Worm (Caenorhabditis elegans): ENCODE results near the gene ifp-1.
A peak's percentile ranks its signal among the peaks of the same experiment; 100 is the strongest.

The ifp-1 gene

ce11 chrX:9674799-9675198 is 5.2 kb downstream of the ifp-1 start, which contains the start of gene C43C3.4:
Gene C43C3.4 (minus strand): TSS chrX:9674899.
- TF ChIP-seq scrt-1 (GFP tag; IDR thresholded peaks at IDR 0.05) (no peak), tra-4 (tag; optimal IDR thresholded peaks at IDR 0.05) (no peak), hmg-4 (GFP tag; optimal IDR thresholded peaks at IDR 0.05) (no peak), tbx-37 (GFP tag; conservative IDR thresholded peaks at IDR 0.05) (no peak), B0310.2 (tag; optimal IDR thresholded peaks at IDR 0.05) (no peak), F13C5.2 (tag; optimal IDR thresholded peaks at IDR 0.05) (no peak), sea-1 (GFP tag; conservative IDR thresholded peaks at IDR 0.05) (no peak), ama-1 (optimal IDR thresholded peaks at IDR 0.05) (no peak), tbx-11 (GFP tag; IDR thresholded peaks at IDR 0.05) (no peak), pes-1 (GFP tag; IDR thresholded peaks at IDR 0.05) (no peak), flt-1 (GFP tag; IDR thresholded peaks at IDR 0.05) (no peak), hmbx-1 (tag; optimal IDR thresholded peaks at IDR 0.05) (no peak), aly-1 (tag; optimal IDR thresholded peaks at IDR 0.05) (no peak), ets-7 (tag; optimal IDR thresholded peaks at IDR 0.05) (no peak), ceh-36 (tag; optimal IDR thresholded peaks at IDR 0.05) (no peak), ceh-13 (GFP tag; optimal IDR thresholded peaks at IDR 0.05) (no peak), hnd-1 (tag; optimal IDR thresholded peaks at IDR 0.05) (no peak)

ce11 chrX:9673228-9673627 is 6.7 kb downstream of the ifp-1 start:
- TF ChIP-seq flt-1 (GFP tag; IDR thresholded peaks at IDR 0.05) (no peak), hmg-4 (GFP tag; optimal IDR thresholded peaks at IDR 0.05) (no peak), tbx-37 (GFP tag; conservative IDR thresholded peaks at IDR 0.05) (no peak), tbx-11 (GFP tag; IDR thresholded peaks at IDR 0.05) (no peak), ama-1 (optimal IDR thresholded peaks at IDR 0.05) (no peak), F13C5.2 (tag; optimal IDR thresholded peaks at IDR 0.05) (no peak), ceh-36 (tag; optimal IDR thresholded peaks at IDR 0.05) (no peak), hnd-1 (tag; optimal IDR thresholded peaks at IDR 0.05) (no peak), hmbx-1 (tag; optimal IDR thresholded peaks at IDR 0.05) (no peak), sea-1 (GFP tag; conservative IDR thresholded peaks at IDR 0.05) (no peak), pes-1 (GFP tag; IDR thresholded peaks at IDR 0.05) (no peak), ets-7 (tag; optimal IDR thresholded peaks at IDR 0.05) (no peak), aly-1 (tag; optimal IDR thresholded peaks at IDR 0.05) (no peak), scrt-1 (GFP tag; IDR thresholded peaks at IDR 0.05) (no peak)

ce11 chrX:9668554-9668953 is 11.4 kb downstream of the ifp-1 start, which contains the start of gene T14B1.1:
Gene T14B1.1 (minus strand): TSS chrX:9668723.
- TF ChIP-seq F13C5.2 (tag; optimal IDR thresholded peaks at IDR 0.05), result peak; percentile 1
- TF ChIP-seq ceh-13 (GFP tag; optimal IDR thresholded peaks at IDR 0.05), result no peak

- no peak for TF ChIP-seq hmg-4 (GFP tag; optimal IDR thresholded peaks at IDR 0.05)
- TF ChIP-seq hnd-1 (tag; optimal IDR thresholded peaks at IDR 0.05), result no peak
- no peak for TF ChIP-seq ceh-13 (GFP tag; optimal IDR thresholded peaks at IDR 0.05)
- TF ChIP-seq aly-1 (tag; optimal IDR thresholded peaks at IDR 0.05), result no peak
- no peak for TF ChIP-seq sea-1 (GFP tag; conservative IDR thresholded peaks at IDR 0.05)
- TF ChIP-seq tbx-37 (GFP tag; conservative IDR thresholded peaks at IDR 0.05), result no peak
- TF ChIP-seq scrt-1 (GFP tag; IDR thresholded peaks at IDR 0.05), result no peak
- TF ChIP-seq ama-1 (optimal IDR thresholded peaks at IDR 0.05), result no peak
- no peak for TF ChIP-seq tbx-11 (GFP tag; IDR thresholded peaks at IDR 0.05)
- no peak for TF ChIP-seq hmbx-1 (tag; optimal IDR thresholded peaks at IDR 0.05)
These were observed 12.6 kb downstream of the ifp-1 start for ce11 chrX:9667391-9667790.

- TF ChIP-seq F13C5.2 (tag; optimal IDR thresholded peaks at IDR 0.05) (no peak), ama-1 (optimal IDR thresholded peaks at IDR 0.05) (no peak), ceh-36 (tag; optimal IDR thresholded peaks at IDR 0.05) (no peak)
These were observed 14.0 kb downstream of the ifp-1 start for ce11 chrX:9665944-9666343.

ce11 chrX:9656772-9657171 is 23.2 kb downstream of the ifp-1 start:
- TF ChIP-seq aly-1 (tag; optimal IDR thresholded peaks at IDR 0.05), result no peak
- TF ChIP-seq sea-1 (GFP tag; conservative IDR thresholded peaks at IDR 0.05), result no peak
- no peak for TF ChIP-seq ama-1 (optimal IDR thresholded peaks at IDR 0.05)
- TF ChIP-seq hmg-4 (GFP tag; optimal IDR thresholded peaks at IDR 0.05), result no peak
- no peak for TF ChIP-seq tra-4 (tag; optimal IDR thresholded peaks at IDR 0.05)
- TF ChIP-seq ets-7 (tag; optimal IDR thresholded peaks at IDR 0.05), result no peak
- TF ChIP-seq ceh-36 (tag; optimal IDR thresholded peaks at IDR 0.05), result no peak
- no peak for TF ChIP-seq pes-1 (GFP tag; IDR thresholded peaks at IDR 0.05)
- no peak for TF ChIP-seq B0310.2 (tag; optimal IDR thresholded peaks at IDR 0.05)
- TF ChIP-seq flt-1 (GFP tag; IDR thresholded peaks at IDR 0.05), result no peak
- TF ChIP-seq hnd-1 (tag; optimal IDR thresholded peaks at IDR 0.05), result no peak
- TF ChIP-seq hmbx-1 (tag; optimal IDR thresholded peaks at IDR 0.05), result no peak
- TF ChIP-seq ceh-13 (GFP tag; optimal IDR thresholded peaks at IDR 0.05), result no peak
- no peak for TF ChIP-seq tbx-11 (GFP tag; IDR thresholded peaks at IDR 0.05)
- no peak for TF ChIP-seq tbx-37 (GFP tag; conservative IDR thresholded peaks at IDR 0.05)
- TF ChIP-seq scrt-1 (GFP tag; IDR thresholded peaks at IDR 0.05), result no peak
- TF ChIP-seq F13C5.2 (tag; optimal IDR thresholded peaks at IDR 0.05), result no peak

ce11 chrX:9654232-9654631 is 25.7 kb downstream of the ifp-1 start:
- TF ChIP-seq scrt-1 (GFP tag; IDR thresholded peaks at IDR 0.05) (no peak), tbx-37 (GFP tag; conservative IDR thresholded peaks at IDR 0.05) (no peak)

- no peak for TF ChIP-seq hmg-4 (GFP tag; optimal IDR thresholded peaks at IDR 0.05)
- TF ChIP-seq ama-1 (optimal IDR thresholded peaks at IDR 0.05), result no peak
- no peak for TF ChIP-seq sea-1 (GFP tag; conservative IDR thresholded peaks at IDR 0.05)
- no peak for TF ChIP-seq ceh-13 (GFP tag; optimal IDR thresholded peaks at IDR 0.05)
- no peak for TF ChIP-seq flt-1 (GFP tag; IDR thresholded peaks at IDR 0.05)
- TF ChIP-seq hnd-1 (tag; optimal IDR thresholded peaks at IDR 0.05), result no peak
- TF ChIP-seq ceh-36 (tag; optimal IDR thresholded peaks at IDR 0.05), result no peak
- TF ChIP-seq tra-4 (tag; optimal IDR thresholded peaks at IDR 0.05), result no peak
- no peak for TF ChIP-seq ets-7 (tag; optimal IDR thresholded peaks at IDR 0.05)
- TF ChIP-seq aly-1 (tag; optimal IDR thresholded peaks at IDR 0.05), result no peak
- TF ChIP-seq tbx-11 (GFP tag; IDR thresholded peaks at IDR 0.05), result no peak
- no peak for TF ChIP-seq F13C5.2 (tag; optimal IDR thresholded peaks at IDR 0.05)
- no peak for TF ChIP-seq pes-1 (GFP tag; IDR thresholded peaks at IDR 0.05)
- no peak for TF ChIP-seq hmbx-1 (tag; optimal IDR thresholded peaks at IDR 0.05)
- TF ChIP-seq scrt-1 (GFP tag; IDR thresholded peaks at IDR 0.05), result no peak
- TF ChIP-seq tbx-37 (GFP tag; conservative IDR thresholded peaks at IDR 0.05), result no peak
- TF ChIP-seq B0310.2 (tag; optimal IDR thresholded peaks at IDR 0.05), result no peak
These were observed 26.5 kb downstream of the ifp-1 start for ce11 chrX:9653478-9653877.
